Worm (Caenorhabditis elegans) whole organism, late embryonic: ENCODE data around the gene Y17D7B.3.

Experiments
- ahr-1 ChIP-seq: sonication (generic microtip); optimal IDR thresholded peaks from 2 replicates; lab custom pipeline; 2016; ENCODE audit warnings: missing genetic modification characterization, missing compliant biosample characterization
- ama-1 ChIP-seq: fragments of 150-350 bp; optimal IDR thresholded peaks from 2 replicates; lab custom pipeline; 2014
- elt-2 ChIP-seq: sonication (generic microtip); optimal IDR thresholded peaks from 2 replicates; lab custom pipeline; 2016; ENCODE audit warnings: missing genetic modification reagents, missing genetic modification characterization, missing compliant biosample characterization
- fkh-10 ChIP-seq: fragments of 150-350 bp; optimal IDR thresholded peaks from 2 replicates; lab custom pipeline; 2014; ENCODE audit warnings: missing biosample characterization, missing genetic modification reagents, missing genetic modification characterization
- nhr-11 ChIP-seq: fragments of 150-350 bp; optimal IDR thresholded peaks from 2 replicates; lab custom pipeline; 2014; ENCODE audit warnings: missing biosample characterization, missing genetic modification characterization
- pat-9 ChIP-seq: fragments of 200-800 bp; sonication (Bioruptor generic); optimal IDR thresholded peaks from 2 replicates; lab custom pipeline; 2018; ENCODE audit warnings: mild to moderate bottlenecking, missing genetic modification characterization, moderate library complexity, missing compliant biosample characterization
- unc-42 ChIP-seq: sonication (generic microtip); optimal IDR thresholded peaks from 2 replicates; lab custom pipeline; 2016; ENCODE audit warnings: missing genotype, missing genetic modification characterization, missing compliant biosample characterization
- unc-55 ChIP-seq: sonication (generic microtip); optimal IDR thresholded peaks from 2 replicates; lab custom pipeline; 2017; ENCODE audit warnings: missing biosample characterization, missing genetic modification reagents, missing genetic modification characterization

ce11 chrV:18811360-18811759, 24.8 kb upstream of the Y17D7B.3 start, which contains the start of gene C54E10.7:
- no peak for TF ChIP-seq unc-42 (tag; lab: Kevin White, UChicago)
- TF ChIP-seq elt-2 (tag; lab: Kevin White, UChicago) = no peak
- no peak for TF ChIP-seq fkh-10 (GFP tag; lab: Kevin White, UChicago)
- no peak for TF ChIP-seq unc-55
- no peak for TF ChIP-seq pat-9 (tag; lab: Kevin White, UChicago)
- TF ChIP-seq ama-1 (lab: Kevin White, UChicago) = no peak
- no peak for TF ChIP-seq nhr-11 (tag; lab: Kevin White, UChicago)
- no peak for TF ChIP-seq ahr-1
